Fruit fly (Drosophila melanogaster) whole organism, embryonic: ENCODE measurements around the gene CG33647.

Source experiments
- ATbp ChIP-seq: fragments of 200-800 bp; sonication (Bioruptor generic); optimal IDR thresholded peaks from 2 replicates; lab custom pipeline; 2017; ENCODE audit warnings: missing biosample characterization, mild to moderate bottlenecking, missing genetic modification characterization, missing genetic modification reagents
- Awh ChIP-seq: fragments of 200-800 bp; sonication (Bioruptor generic); IDR thresholded peaks from 2 replicates; pipeline ENCODE4, ENCODE4 v1.3.6; 2022; ENCODE audit warnings: missing biosample characterization, missing genetic modification characterization
- B-H2 ChIP-seq: fragments of 200-800 bp; sonication (Bioruptor generic); optimal IDR thresholded peaks from 2 replicates; lab custom pipeline; 2018; ENCODE audit warnings: missing biosample characterization, mild to moderate bottlenecking, missing genetic modification characterization
- CG10274 ChIP-seq: fragments of 200-800 bp; sonication (Bioruptor generic); optimal IDR thresholded peaks from 3 replicates; lab custom pipeline; 2017; ENCODE audit warnings: missing biosample characterization, mild to moderate bottlenecking, missing genetic modification characterization
- CG13123 ChIP-seq: fragments of 200-800 bp; sonication (Bioruptor generic); optimal IDR thresholded peaks from 2 replicates; lab custom pipeline; 2016; ENCODE audit warnings: missing biosample characterization, missing genetic modification characterization
- CG13624 ChIP-seq: fragments of 200-800 bp; sonication (Bioruptor generic); optimal IDR thresholded peaks from 2 replicates; lab custom pipeline; 2016; ENCODE audit warnings: missing biosample characterization, missing genetic modification characterization
- CG14441 ChIP-seq: fragments of 200-800 bp; sonication (Bioruptor generic); IDR thresholded peaks from 2 replicates; pipeline ENCODE4 v1.3.6; 2022; ENCODE audit warnings: missing biosample characterization, missing genetic modification characterization
- CG14965 ChIP-seq: fragments of 200-800 bp; sonication (Bioruptor generic); optimal IDR thresholded peaks from 2 replicates; lab custom pipeline; 2016; ENCODE audit warnings: missing biosample characterization, missing genetic modification characterization, borderline replicate concordance
- CG1529 ChIP-seq: fragments of 200-800 bp; sonication (Bioruptor generic); optimal IDR thresholded peaks from 3 replicates; lab custom pipeline; 2018; ENCODE audit warnings: missing biosample characterization, missing genetic modification characterization
- CG1603 ChIP-seq: fragments of 200-800 bp; sonication (Bioruptor generic); optimal IDR thresholded peaks from 2 replicates; lab custom pipeline; 2019; ENCODE audit warnings: missing biosample characterization, mild to moderate bottlenecking, missing genetic modification characterization, moderate library complexity
- CG17186 ChIP-seq: fragments of 200-800 bp; sonication (Bioruptor generic); optimal IDR thresholded peaks from 3 replicates; lab custom pipeline; 2017; ENCODE audit warnings: missing biosample characterization, missing genetic modification reagents, missing genetic modification characterization
- CG1792 ChIP-seq: fragments of 200-800 bp; sonication (Bioruptor generic); optimal IDR thresholded peaks from 2 replicates; lab custom pipeline; 2016; ENCODE audit warnings: missing biosample characterization, missing genetic modification characterization
- CG42726 ChIP-seq: fragments of 200-800 bp; sonication (Bioruptor generic); IDR thresholded peaks from 2 replicates; pipeline ENCODE4 v1.3.6; 2022; ENCODE audit warnings: missing biosample characterization, missing genetic modification characterization; ENCODE audit not compliant: partially characterized antibody
- CG5245 ChIP-seq: fragments of 200-800 bp; sonication (Bioruptor generic); optimal IDR thresholded peaks from 3 replicates; lab custom pipeline; 2016; ENCODE audit warnings: missing biosample characterization, missing genetic modification characterization
- CG6791 ChIP-seq: fragments of 200-800 bp; sonication (Bioruptor generic); IDR thresholded peaks from 3 replicates; pipeline ENCODE4 v1.3.6; 2022; ENCODE audit warnings: missing biosample characterization, missing genetic modification characterization; ENCODE audit not compliant: partially characterized antibody
- CG9215 ChIP-seq: fragments of 200-800 bp; sonication (Bioruptor generic); IDR thresholded peaks from 2 replicates; pipeline ENCODE4 v1.3.6; 2022; ENCODE audit warnings: missing biosample characterization, missing genetic modification characterization
- CG9876 ChIP-seq: fragments of 200-800 bp; sonication (Bioruptor generic); optimal IDR thresholded peaks from 2 replicates; lab custom pipeline; 2016; ENCODE audit warnings: missing biosample characterization, missing genetic modification characterization
- Dip3 ChIP-seq: fragments of 200-800 bp; sonication (Bioruptor generic); optimal IDR thresholded peaks from 3 replicates; lab custom pipeline; 2016; ENCODE audit warnings: missing biosample characterization, missing genetic modification characterization
- Dp ChIP-seq: fragments of 200-800 bp; sonication (Bioruptor generic); optimal IDR thresholded peaks from 2 replicates; lab custom pipeline; 2018; ENCODE audit warnings: missing biosample characterization, mild to moderate bottlenecking, missing genetic modification characterization, moderate library complexity
- E2f1 ChIP-seq: fragments of 200-800 bp; sonication (Bioruptor generic); IDR thresholded peaks from 2 replicates; pipeline ENCODE4 v1.3.6; 2022; ENCODE audit warnings: missing biosample characterization, missing genetic modification characterization
- ERR ChIP-seq: fragments of 200-800 bp; sonication (Bioruptor generic); optimal IDR thresholded peaks from 2 replicates; lab custom pipeline; 2016; ENCODE audit warnings: missing biosample characterization, missing genetic modification characterization
- HLH54F ChIP-seq: fragments of 200-800 bp; sonication (Bioruptor generic); optimal IDR thresholded peaks from 3 replicates; lab custom pipeline; 2016; ENCODE audit warnings: missing biosample characterization, missing genetic modification characterization
- Hmr ChIP-seq: fragments of 200-800 bp; sonication (Bioruptor generic); optimal IDR thresholded peaks from 3 replicates; lab custom pipeline; 2017; ENCODE audit warnings: mild to moderate bottlenecking, missing biosample characterization, missing genetic modification reagents, missing genetic modification characterization
- Hsf ChIP-seq: fragments of 200-800 bp; sonication (Bioruptor generic); optimal IDR thresholded peaks from 3 replicates; lab custom pipeline; 2016; ENCODE audit warnings: missing biosample characterization, missing genetic modification characterization
- Med ChIP-seq: fragments of 200-800 bp; sonication (Bioruptor generic); peaks from one replicate; lab custom pipeline; 2016; ENCODE audit warnings: missing biosample characterization, missing genetic modification characterization, mild to moderate bottlenecking, inconsistent platforms, moderate library complexity
- Mes4 ChIP-seq: fragments of 200-800 bp; sonication (Bioruptor generic); optimal IDR thresholded peaks from 2 replicates; lab custom pipeline; 2016; ENCODE audit warnings: missing biosample characterization, missing genetic modification characterization
- NC2α ChIP-seq: fragments of 200-800 bp; sonication (Bioruptor generic); optimal IDR thresholded peaks from 2 replicates; lab custom pipeline; 2016; ENCODE audit warnings: missing biosample characterization, missing genetic modification characterization
- Nf-YB ChIP-seq: fragments of 200-800 bp; sonication (Bioruptor generic); optimal IDR thresholded peaks from 3 replicates; lab custom pipeline; 2019; ENCODE audit warnings: missing biosample characterization, mild to moderate bottlenecking, missing genetic modification characterization, moderate library complexity
- Optix ChIP-seq: fragments of 200-800 bp; sonication (Bioruptor generic); IDR thresholded peaks from 3 replicates; pipeline ENCODE4 v1.3.6; 2022; ENCODE audit warnings: missing biosample characterization, missing genetic modification characterization
- Rfx ChIP-seq: fragments of 200-800 bp; sonication (Bioruptor generic); IDR thresholded peaks from 2 replicates; pipeline ENCODE4 v1.3.6; 2022; ENCODE audit warnings: missing biosample characterization, missing genetic modification characterization
- aop ChIP-seq: fragments of 200-800 bp; sonication (Bioruptor generic); IDR thresholded peaks from 2 replicates; pipeline ENCODE4 v1.3.6; 2022; ENCODE audit warnings: missing biosample characterization, missing genetic modification characterization
- bsh ChIP-seq, 2 experiments: fragments of 200-800 bp; sonication (Bioruptor generic); optimal IDR thresholded peaks; 2 replicates each; lab custom pipeline; 2017 to 2018; ENCODE audit warnings: mild to moderate bottlenecking in 2 of 2, missing biosample characterization in 2 of 2, missing genetic modification characterization in 2 of 2, moderate library complexity in 1 of 2
- crol ChIP-seq: fragments of 200-800 bp; sonication (Bioruptor generic); IDR thresholded peaks from 2 replicates; pipeline ENCODE4 v1.3.6; 2022; ENCODE audit warnings: missing biosample characterization, missing genetic modification characterization
- dpn ChIP-seq, 2 experiments: fragments of 200-800 bp; sonication (Bioruptor generic); optimal IDR thresholded peaks; 3 replicates each; lab custom pipeline; 2016; ENCODE audit warnings: missing biosample characterization in 2 of 2, missing genetic modification characterization in 2 of 2
- grau ChIP-seq: fragments of 200-800 bp; optimal IDR thresholded peaks from 3 replicates; lab custom pipeline; 2019; ENCODE audit warnings: missing biosample characterization, mild to moderate bottlenecking, missing genetic modification characterization, moderate library complexity
- gsb-n ChIP-seq: fragments of 200-800 bp; sonication (Bioruptor generic); optimal IDR thresholded peaks from 3 replicates; lab custom pipeline; 2018; ENCODE audit warnings: missing biosample characterization, mild to moderate bottlenecking, missing genetic modification characterization
- ham ChIP-seq: fragments of 200-800 bp; sonication (Bioruptor generic); IDR thresholded peaks from 2 replicates; pipeline ENCODE4 v1.3.6; 2022; ENCODE audit warnings: missing biosample characterization, missing genetic modification characterization
- hth ChIP-seq: fragments of >200 bp; optimal IDR thresholded peaks from 2 replicates; lab custom pipeline; 2017; ENCODE audit warnings: inconsistent platforms
- kah ChIP-seq: fragments of 200-800 bp; sonication (Bioruptor generic); optimal IDR thresholded peaks from 2 replicates; lab custom pipeline; 2018; ENCODE audit warnings: missing biosample characterization, mild to moderate bottlenecking, missing genetic modification characterization
- lola ChIP-seq, 3 experiments: fragments of >200 bp in 2 of 3; fragments of 200-800 bp in 1 of 3; sonication (Bioruptor generic) in 1 of 3; optimal IDR thresholded peaks; 2 replicates each; lab custom pipeline; 2017 to 2019; ENCODE audit warnings: missing biosample characterization in 3 of 3, missing genetic modification characterization in 3 of 3, mild to moderate bottlenecking in 1 of 3, moderate library complexity in 1 of 3
- nom ChIP-seq: fragments of 200-800 bp; sonication (Bioruptor generic); optimal IDR thresholded peaks from 2 replicates; lab custom pipeline; 2017; ENCODE audit warnings: missing biosample characterization, missing genetic modification characterization, mild to moderate bottlenecking, moderate library complexity, missing genetic modification reagents
- pum ChIP-seq: fragments of 200-800 bp; sonication (Bioruptor generic); optimal IDR thresholded peaks from 2 replicates; lab custom pipeline; 2016; ENCODE audit warnings: missing biosample characterization, missing genetic modification characterization
- scrt ChIP-seq: fragments of 200-800 bp; sonication (Bioruptor generic); optimal IDR thresholded peaks from 2 replicates; lab custom pipeline; 2018; ENCODE audit warnings: missing biosample characterization, mild to moderate bottlenecking, missing genetic modification characterization, moderate library complexity
- slp2 ChIP-seq: fragments of 200-800 bp; sonication (Bioruptor generic); optimal IDR thresholded peaks from 2 replicates; lab custom pipeline; 2016; ENCODE audit warnings: missing biosample characterization, missing genetic modification characterization
- stwl ChIP-seq: fragments of 200-800 bp; sonication (Bioruptor generic); optimal IDR thresholded peaks from 3 replicates; lab custom pipeline; 2018; ENCODE audit warnings: missing biosample characterization, mild to moderate bottlenecking, missing genetic modification characterization, moderate library complexity
- tio ChIP-seq: fragments of 200-800 bp; sonication (Bioruptor generic); optimal IDR thresholded peaks from 2 replicates; lab custom pipeline; 2017; ENCODE audit warnings: missing biosample characterization, missing genetic modification characterization, inconsistent platforms
- ttk ChIP-seq: fragments of 200-800 bp; sonication (Bioruptor generic); IDR thresholded peaks from 2 replicates; pipeline ENCODE4 v2.1.2; 2022; ENCODE audit warnings: missing biosample characterization, missing genetic modification characterization
- vnd ChIP-seq: fragments of 200-800 bp; sonication (Bioruptor generic); IDR thresholded peaks from 3 replicates; pipeline ENCODE4 v1.3.6; 2022; ENCODE audit warnings: missing biosample characterization, missing genetic modification characterization; ENCODE audit not compliant: partially characterized antibody

Gene CG33647

dm6 chr3L:19199680-19200278 is 36.4 kb upstream of the CG33647 start (continued):
- TF ChIP-seq B-H2 (GFP tag; lab: Kevin White, UChicago): peak; percentile 30
- TF ChIP-seq CG10274 (GFP tag; lab: Kevin White, UChicago): no peak
- TF ChIP-seq NC2α (GFP tag; lab: Kevin White, UChicago): no peak
- TF ChIP-seq Med (GFP tag; lab: Kevin White, UChicago): peak; percentile 57

- TF ChIP-seq nom (GFP tag; lab: Kevin White, UChicago) (peak; percentile 4), CG42726 (no peak), ham (GFP tag; lab: Robert Waterston, UW) (no peak), Awh (GFP tag; lab: Robert Waterston, UW) (peak; percentile 85), CG1792 (no peak), CG6791 (no peak), slp2 (no peak), CG1603 (tag; lab: Kevin White, UChicago) (no peak), ATbp (GFP tag; lab: Kevin White, UChicago) (no peak), CG13624 (GFP tag; lab: Kevin White, UChicago) (no peak), gsb-n (tag; lab: Kevin White, UChicago) (peak; percentile 67), Hsf (GFP tag; lab: Kevin White, UChicago) (no peak), Optix (GFP tag; lab: Robert Waterston, UW) (no peak)
- TF ChIP-seq, all 482 proteins: peak for 3
Measured at dm6 chr3L:19200393-19200792, 35.8 kb upstream of the CG33647 start.

- TF ChIP-seq ERR (GFP tag; lab: Kevin White, UChicago) (no peak), Mes4 (no peak), kah (GFP tag; lab: Kevin White, UChicago) (peak; percentile 64), Nf-YB (GFP tag; lab: Kevin White, UChicago) (no peak), bsh (GFP tag; optimal IDR thresholded peaks at IDR 0.05; lab: Kevin White, UChicago) (no peak), CG14965 (GFP tag; lab: Kevin White, UChicago) (no peak), aop (GFP tag; lab: Robert Waterston, UW) (0 out of 2 replicates have a peak, but pooled peaks have one; percentile 12), Dp (GFP tag; lab: Kevin White, UChicago) (no peak), CG9876 (GFP tag; lab: Kevin White, UChicago) (no peak), E2f1 (GFP tag; lab: Robert Waterston, UW) (no peak), vnd (GFP tag; lab: Robert Waterston, UW) (no peak), Hmr (GFP tag; lab: Kevin White, UChicago) (no peak), CG5245 (no peak), tio (GFP tag; lab: Kevin White, UChicago) (no peak), CG17186 (GFP tag; lab: Kevin White, UChicago) (no peak), CG10274 (GFP tag; lab: Kevin White, UChicago) (peak; percentile 41), HLH54F (no peak), lola (GFP tag; optimal IDR thresholded peaks at IDR 0.05; lab: Kevin White, UChicago) (no peak), Dip3 (no peak), dpn (GFP tag; optimal IDR thresholded peaks at IDR 0.05; lab: Kevin White, UChicago) (no peak), CG9215 (GFP tag; lab: Robert Waterston, UW) (no peak), Rfx (GFP tag; lab: Robert Waterston, UW) (no peak), crol (GFP tag; lab: Robert Waterston, UW) (peak; percentile 61), pum (GFP tag; lab: Kevin White, UChicago) (no peak), CG1529 (GFP tag; lab: Kevin White, UChicago) (no peak), scrt (no peak), ttk (GFP tag; lab: Robert Waterston, UW) (no peak), CG13123 (no peak), stwl (no peak), grau (peak; percentile 66), gsb-n (tag; lab: Kevin White, UChicago) (no peak), hth (lab: Kevin White, UChicago) (no peak), CG14441 (GFP tag; lab: Robert Waterston, UW) (no peak)
Measured at dm6 chr3L:19202116-19202515, 34.0 kb upstream of the CG33647 start.
